Worm (Caenorhabditis elegans) whole organism, L2 larva: ENCODE results near the gene xpf-1.

Source experiments
- C34F6.9 ChIP-seq: fragments of 150-350 bp; optimal IDR thresholded peaks from 2 replicates; lab custom pipeline; 2014; ENCODE audit warnings: missing biosample characterization, missing genetic modification characterization
- R02D3.7 ChIP-seq: fragments of 150-350 bp; optimal IDR thresholded peaks from 2 replicates; lab custom pipeline; 2014; ENCODE audit warnings: missing biosample characterization, missing genetic modification characterization
- Y55F3AM.14 ChIP-seq: fragments of 200-800 bp; sonication (Bioruptor generic); optimal IDR thresholded peaks from 2 replicates; lab custom pipeline; 2018; ENCODE audit warnings: mild to moderate bottlenecking, missing genetic modification characterization, missing compliant biosample characterization
- ZK546.5 ChIP-seq: sonication (generic microtip); optimal IDR thresholded peaks from 2 replicates; lab custom pipeline; 2017; ENCODE audit warnings: missing biosample characterization, missing genetic modification characterization
- alr-1 ChIP-seq: fragments of 150-350 bp; optimal IDR thresholded peaks from 2 replicates; lab custom pipeline; 2014; ENCODE audit warnings: missing biosample characterization, missing genetic modification characterization
- aly-2 ChIP-seq: fragments of 150-350 bp; optimal IDR thresholded peaks from 2 replicates; lab custom pipeline; 2014; ENCODE audit warnings: missing biosample characterization, missing genetic modification characterization
- ama-1 ChIP-seq: fragments of 150-350 bp; optimal IDR thresholded peaks from 2 replicates; lab custom pipeline; 2018; ENCODE audit warnings: inconsistent platforms
- blmp-1 ChIP-seq: sonication (generic microtip); optimal IDR thresholded peaks from 2 replicates; lab custom pipeline; 2017; ENCODE audit warnings: missing genetic modification characterization, mild to moderate bottlenecking, missing compliant biosample characterization, antibody characterized with exemption, moderate library complexity; ENCODE audit not compliant: insufficient read depth
- ceh-16 ChIP-seq: fragments of 150-350 bp; optimal IDR thresholded peaks from 2 replicates; lab custom pipeline; 2014; ENCODE audit warnings: missing biosample characterization, missing genetic modification characterization
- crh-2 ChIP-seq: sonication (generic microtip); optimal IDR thresholded peaks from 2 replicates; lab custom pipeline; 2017; ENCODE audit warnings: missing biosample characterization, missing genetic modification characterization
- dmd-4 ChIP-seq: sonication (generic microtip); optimal IDR thresholded peaks from 2 replicates; lab custom pipeline; 2017; ENCODE audit warnings: missing biosample characterization, missing genetic modification characterization
- egl-27 ChIP-seq: sonication (generic microtip); optimal IDR thresholded peaks from 3 replicates; lab custom pipeline; 2017; ENCODE audit warnings: missing biosample characterization, missing genetic modification reagents, missing genetic modification characterization
- elt-1 ChIP-seq: fragments of 150-350 bp; optimal IDR thresholded peaks from 2 replicates; lab custom pipeline; 2014; ENCODE audit warnings: missing biosample characterization, missing genetic modification characterization
- fos-1 ChIP-seq: fragments of 150-350 bp; optimal IDR thresholded peaks from 2 replicates; lab custom pipeline; 2014; ENCODE audit warnings: missing biosample characterization, missing genetic modification characterization
- gmeb-1 ChIP-seq: fragments of 150-350 bp; optimal IDR thresholded peaks from 2 replicates; lab custom pipeline; 2014; ENCODE audit warnings: missing biosample characterization, missing genetic modification characterization
- lin-11 ChIP-seq: fragments of 150-350 bp; sonication (generic microtip); optimal IDR thresholded peaks from 2 replicates; lab custom pipeline; 2014; ENCODE audit warnings: missing biosample characterization, missing genetic modification characterization, inconsistent platforms, mixed read lengths
- lin-13 ChIP-seq: fragments of 150-350 bp; optimal IDR thresholded peaks from 2 replicates; lab custom pipeline; 2014; ENCODE audit warnings: missing biosample characterization, missing genetic modification reagents, missing genetic modification characterization
- lin-39 ChIP-seq: fragments of 150-350 bp; optimal IDR thresholded peaks from 2 replicates; lab custom pipeline; 2014; ENCODE audit warnings: missing biosample characterization, missing genetic modification reagents, missing genetic modification characterization
- lsy-2 ChIP-seq, 2 experiments: fragments of 150-350 bp in 1 of 2; sonication (generic microtip) in 1 of 2; optimal IDR thresholded peaks; 2 replicates each; lab custom pipeline; 2014 to 2017; ENCODE audit warnings: missing biosample characterization in 2 of 2, missing genetic modification characterization in 2 of 2
- mab-5 ChIP-seq: fragments of 150-350 bp; optimal IDR thresholded peaks from 2 replicates; lab custom pipeline; 2014; ENCODE audit warnings: missing biosample characterization, missing genetic modification characterization
- mdl-1 ChIP-seq, 2 experiments: fragments of 150-350 bp in 1 of 2; sonication (generic microtip) in 1 of 2; optimal IDR thresholded peaks; 2 replicates each; lab custom pipeline; 2017; ENCODE audit warnings: missing biosample characterization in 2 of 2, missing genetic modification characterization in 2 of 2
- nhr-10 ChIP-seq: sonication (generic microtip); optimal IDR thresholded peaks from 2 replicates; lab custom pipeline; 2017; ENCODE audit warnings: missing biosample characterization, missing genetic modification characterization
- nhr-12 ChIP-seq: fragments of 150-350 bp; optimal IDR thresholded peaks from 2 replicates; lab custom pipeline; 2014; ENCODE audit warnings: missing biosample characterization, missing genetic modification characterization
- nhr-129 ChIP-seq: fragments of 150-350 bp; optimal IDR thresholded peaks from 2 replicates; lab custom pipeline; 2014; ENCODE audit warnings: missing biosample characterization, missing genetic modification characterization
- nhr-21 ChIP-seq: fragments of 150-350 bp; optimal IDR thresholded peaks from 2 replicates; lab custom pipeline; 2014; ENCODE audit warnings: missing biosample characterization, missing genetic modification characterization
- nhr-23 ChIP-seq: fragments of 150-350 bp; optimal IDR thresholded peaks from 2 replicates; lab custom pipeline; 2014; ENCODE audit warnings: missing biosample characterization, missing genetic modification reagents, missing genetic modification characterization
- nhr-25 ChIP-seq: fragments of 150-350 bp; sonication (generic microtip); optimal IDR thresholded peaks from 3 replicates; lab custom pipeline; 2014; ENCODE audit warnings: missing biosample characterization, missing genetic modification characterization
- nhr-77 ChIP-seq: fragments of 150-350 bp; optimal IDR thresholded peaks from 2 replicates; lab custom pipeline; 2014; ENCODE audit warnings: missing biosample characterization, missing genetic modification characterization
- peb-1 ChIP-seq: fragments of 150-350 bp; optimal IDR thresholded peaks from 2 replicates; lab custom pipeline; 2014; ENCODE audit warnings: missing biosample characterization, missing genetic modification characterization
- sem-4 ChIP-seq: fragments of 150-350 bp; optimal IDR thresholded peaks from 2 replicates; lab custom pipeline; 2014; ENCODE audit warnings: missing biosample characterization, missing genetic modification reagents, missing genetic modification characterization
- skn-1 ChIP-seq: sonication (generic microtip); optimal IDR thresholded peaks from 2 replicates; lab custom pipeline; 2017; ENCODE audit warnings: missing biosample characterization, missing genetic modification characterization
- sma-3 ChIP-seq: sonication (generic microtip); optimal IDR thresholded peaks from 2 replicates; lab custom pipeline; 2016; ENCODE audit warnings: missing genetic modification reagents, missing genetic modification characterization, missing compliant biosample characterization
- sma-9 ChIP-seq, 2 experiments: fragments of 150-350 bp in 1 of 2; sonication (generic microtip) in 1 of 2; optimal IDR thresholded peaks; 2 replicates each; lab custom pipeline; 2014 to 2016; ENCODE audit warnings: missing genetic modification characterization in 2 of 2, mild to moderate bottlenecking in 1 of 2, missing biosample characterization in 1 of 2, missing compliant biosample characterization in 1 of 2, missing genetic modification reagents in 1 of 2, moderate library complexity in 1 of 2
- snpc-4 ChIP-seq: fragments of 150-350 bp; optimal IDR thresholded peaks from 2 replicates; lab custom pipeline; 2014; ENCODE audit warnings: missing biosample characterization, missing genetic modification characterization
- unc-55 ChIP-seq: fragments of 150-350 bp; sonication (generic microtip); optimal IDR thresholded peaks from 3 replicates; lab custom pipeline; 2014; ENCODE audit warnings: missing biosample characterization, missing genetic modification reagents, missing genetic modification characterization
- unc-62 ChIP-seq: fragments of 150-350 bp; optimal IDR thresholded peaks from 2 replicates; lab custom pipeline; 2014; ENCODE audit warnings: missing biosample characterization, missing genetic modification reagents, missing genetic modification characterization
- zag-1 ChIP-seq: fragments of 150-350 bp; optimal IDR thresholded peaks from 2 replicates; lab custom pipeline; 2014; ENCODE audit warnings: missing biosample characterization, missing genetic modification characterization
- ztf-1 ChIP-seq: fragments of 200-800 bp; sonication (Bioruptor generic); conservative IDR thresholded peaks from 2 replicates; pipeline ENCODE4 v1.3.6; 2022; ENCODE audit warnings: missing genetic modification characterization, missing compliant biosample characterization
- ztf-11 ChIP-seq: sonication (generic microtip); optimal IDR thresholded peaks from 2 replicates; lab custom pipeline; 2017; ENCODE audit warnings: missing biosample characterization, missing genetic modification characterization

Gene xpf-1

ce11 chrII:11695945-11696270 is at the start of gene xpf-1:
Gene xpf-1 (plus strand): TSS chrII:11696171.
- TF ChIP-seq mdl-1 (tag; optimal IDR thresholded peaks at IDR 0.05; lab: Kevin White, UChicago) (no peak), C34F6.9 (tag; lab: Kevin White, UChicago) (no peak), nhr-129 (tag; lab: Kevin White, UChicago) (no peak), peb-1 (tag; lab: Kevin White, UChicago) (no peak), skn-1 (tag; lab: Kevin White, UChicago) (no peak), elt-1 (tag; lab: Kevin White, UChicago) (no peak)
- TF ChIP-seq, all 48 proteins: peak for 0

ce11 chrII:11646276-11646797 is 49.6 kb upstream of the xpf-1 start, which contains the start of gene ghi-1:
Gene ghi-1 (plus strand): TSS chrII:11646747.
- TF ChIP-seq nhr-21 (tag; lab: Kevin White, UChicago) (no peak), nhr-25 (tag; lab: Kevin White, UChicago) (peak; percentile 11), sma-3 (GFP tag; lab: Kevin White, UChicago) (peak; percentile 8), sma-9 (GFP tag; optimal IDR thresholded peaks at IDR 0.05; lab: Kevin White, UChicago) (peak; percentile 19), sma-9 (tag; optimal IDR thresholded peaks at IDR 0.05; lab: Kevin White, UChicago) (no peak), alr-1 (tag; lab: Kevin White, UChicago) (no peak), fos-1 (tag; lab: Kevin White, UChicago) (peak; percentile 54), nhr-77 (tag; lab: Kevin White, UChicago) (no peak)

ce11 chrII:11646874-11647273 is 49.1 kb upstream of the xpf-1 start:
- TF ChIP-seq fos-1 (tag; lab: Kevin White, UChicago) (peak; percentile 79), egl-27 (no peak)

- no peak for TF ChIP-seq lin-39 (tag; lab: Kevin White, UChicago)
- TF ChIP-seq nhr-129 (tag; lab: Kevin White, UChicago): no peak
- TF ChIP-seq crh-2 (tag; lab: Kevin White, UChicago): no peak
- TF ChIP-seq blmp-1 (tag; lab: Kevin White, UChicago): no peak
- TF ChIP-seq sma-3 (GFP tag; lab: Kevin White, UChicago): no peak
- no peak for TF ChIP-seq nhr-23 (tag; lab: Kevin White, UChicago)
- TF ChIP-seq dmd-4 (tag; lab: Kevin White, UChicago): no peak
- no peak for TF ChIP-seq nhr-25 (tag; lab: Kevin White, UChicago)
- no peak for TF ChIP-seq sem-4
- no peak for TF ChIP-seq nhr-12 (tag; lab: Kevin White, UChicago)
- TF ChIP-seq nhr-10 (tag; lab: Kevin White, UChicago): no peak
- no peak for TF ChIP-seq lsy-2 (tag; optimal IDR thresholded peaks at IDR 0.05; lab: Kevin White, UChicago)
- TF ChIP-seq zag-1 (tag; lab: Kevin White, UChicago): no peak
- TF ChIP-seq, all 48 proteins: peak for 0
Observed at ce11 chrII:11649239-11649638, 46.7 kb upstream of the xpf-1 start.

- no peak for TF ChIP-seq lin-39 (tag; lab: Kevin White, UChicago)
- no peak for TF ChIP-seq snpc-4 (tag; lab: Kevin White, UChicago)
- TF ChIP-seq ZK546.5 (tag; lab: Kevin White, UChicago): no peak
- TF ChIP-seq dmd-4 (tag; lab: Kevin White, UChicago): no peak
- TF ChIP-seq ama-1 (lab: Kevin White, UChicago): no peak
- TF ChIP-seq ztf-11: no peak
- TF ChIP-seq nhr-23 (tag; lab: Kevin White, UChicago): no peak
Observed at ce11 chrII:11650975-11651588, 44.9 kb upstream of the xpf-1 start, which contains the start of gene coa-7. Gene coa-7 (minus strand): TSS chrII:11651148.

DNA sequence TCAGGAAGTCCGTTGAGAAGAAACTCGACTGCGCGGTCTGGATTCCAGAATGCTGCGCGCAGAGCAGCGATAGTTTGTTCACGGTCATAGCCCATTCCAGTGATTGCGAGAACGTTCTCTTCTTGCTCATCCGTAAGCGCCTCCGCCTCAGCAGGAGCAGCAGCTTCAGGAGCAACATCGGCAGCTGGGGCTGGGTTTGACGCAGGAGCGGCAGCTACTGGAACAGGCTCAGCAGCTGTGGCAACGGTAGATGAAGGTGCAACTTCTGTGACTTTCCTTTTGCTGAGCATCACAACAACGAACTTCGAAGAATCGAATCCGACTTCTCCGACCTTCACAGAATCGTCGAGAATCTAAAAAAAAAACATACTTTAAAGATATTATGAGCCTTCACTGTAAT is 43.8 kb upstream of the xpf-1 start:
- TF ChIP-seq R02D3.7 (tag; lab: Kevin White, UChicago) (no peak), ZK546.5 (tag; lab: Kevin White, UChicago) (no peak), peb-1 (tag; lab: Kevin White, UChicago) (no peak), lin-13 (no peak), gmeb-1 (tag; lab: Kevin White, UChicago) (no peak), skn-1 (tag; lab: Kevin White, UChicago) (no peak), nhr-129 (tag; lab: Kevin White, UChicago) (no peak), unc-62 (GFP tag; lab: Kevin White, UChicago) (no peak), nhr-77 (tag; lab: Kevin White, UChicago) (no peak), mab-5 (tag; lab: Kevin White, UChicago) (no peak), sem-4 (no peak), Y55F3AM.14 (no peak), lin-11 (tag; lab: Kevin White, UChicago) (no peak), elt-1 (tag; lab: Kevin White, UChicago) (no peak), lin-39 (tag; lab: Kevin White, UChicago) (no peak), unc-55 (GFP tag; lab: Kevin White, UChicago) (no peak), sma-3 (GFP tag; lab: Kevin White, UChicago) (no peak), ceh-16 (tag; lab: Kevin White, UChicago) (no peak), aly-2 (tag; lab: Kevin White, UChicago) (no peak), ztf-1 (GFP tag; lab: Robert Waterston, UW) (no peak)
- TF ChIP-seq, all 48 proteins: peak for 0
